Fruit fly (Drosophila melanogaster): ENCODE results near the gene pths.

Gene pths

dm6 chr2L:21153844-21154243 is 10.8 kb downstream of the pths start (continued):
- TF ChIP-seq Vsx1 (GFP tag; optimal IDR thresholded peaks at IDR 0.05), result no peak
- no peak for TF ChIP-seq NfI (GFP tag; optimal IDR thresholded peaks at IDR 0.05)
- no peak for TF ChIP-seq CG8089 (GFP tag; optimal IDR thresholded peaks at IDR 0.05)
- TF ChIP-seq CG31365 (tag; optimal IDR thresholded peaks at IDR 0.05), result no peak
- TF ChIP-seq Aef1 (GFP tag; IDR thresholded peaks at IDR 0.05), result no peak
- TF ChIP-seq cwo (GFP tag; optimal IDR thresholded peaks at IDR 0.05), result no peak
- TF ChIP-seq CG7271 (tag; optimal IDR thresholded peaks at IDR 0.05), result no peak
- TF ChIP-seq ash1 (GFP tag; optimal IDR thresholded peaks at IDR 0.05), result no peak
- TF ChIP-seq CG12769 (tag; optimal IDR thresholded peaks at IDR 0.05), result peak; percentile 14
- no peak for TF ChIP-seq H2.0 (GFP tag; IDR thresholded peaks at IDR 0.05)
- no peak for TF ChIP-seq ac (GFP tag; optimal IDR thresholded peaks at IDR 0.05)
- TF ChIP-seq D (optimal IDR thresholded peaks at IDR 0.05), result no peak
- TF ChIP-seq D (GFP tag; optimal IDR thresholded peaks at IDR 0.05), result no peak
- TF ChIP-seq sens (GFP tag), result no peak
- no peak for TF ChIP-seq CG34422 (GFP tag; IDR thresholded peaks at IDR 0.05)
- no peak for TF ChIP-seq abd-A (tag; optimal IDR thresholded peaks at IDR 0.05)
- no peak for TF ChIP-seq PHDP (tag; optimal IDR thresholded peaks at IDR 0.05)
- TF ChIP-seq cas (GFP tag; IDR thresholded peaks at IDR 0.05), result no peak
- no peak for TF ChIP-seq Sry-β (GFP tag; optimal IDR thresholded peaks at IDR 0.05)
- TF ChIP-seq schlank (tag; optimal IDR thresholded peaks at IDR 0.05), result no peak
- no peak for TF ChIP-seq Taf1 (GFP tag; IDR thresholded peaks at IDR 0.05)
- no peak for TF ChIP-seq twi (tag; optimal IDR thresholded peaks at IDR 0.05)
- TF ChIP-seq grn (GFP tag; optimal IDR thresholded peaks at IDR 0.05), result peak; percentile 12
- no peak for TF ChIP-seq CrebB (tag; optimal IDR thresholded peaks at IDR 0.05)
- no peak for TF ChIP-seq CG32532 (GFP tag; IDR thresholded peaks at IDR 0.05)
- no peak for TF ChIP-seq CG9727 (GFP tag; optimal IDR thresholded peaks at IDR 0.05)
- TF ChIP-seq D19B (GFP tag; optimal IDR thresholded peaks at IDR 0.05), result no peak
- no peak for TF ChIP-seq Mes4 (GFP tag; optimal IDR thresholded peaks at IDR 0.05)
- no peak for TF ChIP-seq mirr (GFP tag; optimal IDR thresholded peaks at IDR 0.05)
- TF ChIP-seq phol (tag; optimal IDR thresholded peaks at IDR 0.05), result peak; percentile 13
- no peak for TF ChIP-seq nau (GFP tag; optimal IDR thresholded peaks at IDR 0.05)
- no peak for TF ChIP-seq CG13296 (GFP tag; optimal IDR thresholded peaks at IDR 0.05)
- TF ChIP-seq CG9817 (tag; optimal IDR thresholded peaks at IDR 0.05), result no peak
- no peak for TF ChIP-seq tgo (GFP tag; IDR thresholded peaks at IDR 0.05)
- TF ChIP-seq zfh1 (GFP tag; IDR thresholded peaks at IDR 0.05), result no peak
- TF ChIP-seq YL-1 (GFP tag; optimal IDR thresholded peaks at IDR 0.05), result no peak
- TF ChIP-seq CG12104 (GFP tag; optimal IDR thresholded peaks at IDR 0.05), result no peak
- no peak for TF ChIP-seq CG14965 (GFP tag; optimal IDR thresholded peaks at IDR 0.05; ENCODE audit: borderline replicate concordance)
- no peak for TF ChIP-seq bsh (GFP tag; optimal IDR thresholded peaks at IDR 0.05)
- TF ChIP-seq al (GFP tag; IDR thresholded peaks at IDR 0.05), result no peak
- TF ChIP-seq CG30403 (GFP tag; optimal IDR thresholded peaks at IDR 0.05), result no peak
- no peak for TF ChIP-seq wor (GFP tag; IDR thresholded peaks at IDR 0.05)
- TF ChIP-seq tap (tag; optimal IDR thresholded peaks at IDR 0.05), result no peak
- no peak for TF ChIP-seq CG2129 (GFP tag; IDR thresholded peaks at IDR 0.05; ENCODE audit: partially characterized antibody)
- no peak for TF ChIP-seq odd (GFP tag; optimal IDR thresholded peaks at IDR 0.05)
- TF ChIP-seq Sin3A (optimal IDR thresholded peaks at IDR 0.05), result no peak
- peak; percentile 14 for TF ChIP-seq Nf-YC (tag; optimal IDR thresholded peaks at IDR 0.05)
- no peak for TF ChIP-seq oc (tag; optimal IDR thresholded peaks at IDR 0.05)
- no peak for TF ChIP-seq CG6654 (GFP tag; optimal IDR thresholded peaks at IDR 0.05)
- no peak for TF ChIP-seq shn (GFP tag; optimal IDR thresholded peaks at IDR 0.05)
- no peak for TF ChIP-seq CG10147 (GFP tag; optimal IDR thresholded peaks at IDR 0.05)
- no peak for TF ChIP-seq CkIIα-i1 (GFP tag; IDR thresholded peaks at IDR 0.05)
- peak; percentile 22 for TF ChIP-seq Fer1 (GFP tag; optimal IDR thresholded peaks at IDR 0.05)
